Fruit fly (Drosophila melanogaster): Measurements from ENCODE around the gene EMC5.

DNA sequence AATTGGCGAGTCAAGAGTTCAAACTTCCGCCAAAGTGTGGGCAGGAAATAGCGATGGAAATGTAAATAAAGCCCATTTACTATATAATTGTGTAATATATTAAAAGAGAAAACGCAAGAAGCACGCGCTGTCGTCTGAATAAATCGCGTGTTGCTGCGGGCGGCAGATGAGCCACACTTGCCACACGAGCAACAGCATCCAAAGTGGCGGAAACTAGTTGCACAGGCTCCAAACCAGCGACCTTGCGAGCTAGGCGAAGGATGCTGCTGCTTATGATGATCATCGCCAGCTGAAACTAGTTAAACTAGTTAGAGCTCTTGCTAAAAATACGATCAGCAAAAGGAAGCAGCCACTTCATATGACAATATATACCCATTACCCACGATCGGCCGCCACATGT is 8.1 kb upstream of the EMC5 start:
- TF ChIP-seq psq (optimal IDR thresholded peaks at IDR 0.05) (no peak), Dll (optimal IDR thresholded peaks at IDR 0.05) (no peak), CG8478 (optimal IDR thresholded peaks at IDR 0.05) (no peak), EcR (GFP tag; optimal IDR thresholded peaks at IDR 0.05) (no peak), usp (GFP tag; optimal IDR thresholded peaks at IDR 0.05) (no peak), pan (optimal IDR thresholded peaks at IDR 0.05) (no peak)
